Worm (Caenorhabditis elegans): ENCODE measurements around the gene unk-1.

DNA sequence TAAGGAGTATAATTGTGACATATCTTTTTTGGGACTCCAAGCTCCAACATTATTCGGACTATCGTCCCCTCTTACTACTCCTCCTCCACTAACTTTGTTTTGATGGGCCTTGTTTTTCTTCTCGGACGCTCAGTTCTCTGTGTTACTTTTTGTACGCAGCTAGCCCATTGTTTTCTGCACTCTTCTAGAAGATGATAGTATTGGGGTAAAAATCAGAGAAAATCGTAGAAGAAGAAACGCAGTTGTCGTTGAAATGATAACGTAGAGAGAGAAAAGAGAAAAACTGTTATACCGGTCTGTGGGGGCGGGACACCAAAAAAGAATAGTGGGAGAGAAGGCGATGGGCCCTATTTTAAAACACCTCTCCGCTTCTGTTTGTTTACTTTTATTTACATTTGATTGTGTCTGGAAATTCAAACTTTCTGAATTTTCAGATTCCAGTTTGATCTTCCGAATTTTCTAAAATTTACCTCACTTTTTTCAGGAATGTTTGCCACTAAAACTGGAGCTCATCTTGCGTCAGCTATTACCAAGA lies 29.2 kb upstream of the unk-1 start, which contains the start of gene F45E1.4:
- TF ChIP-seq him-1 (tag; optimal IDR thresholded peaks at IDR 0.05) (no peak), dao-5 (tag; optimal IDR thresholded peaks at IDR 0.05) (no peak)

Data from whole organism, L4/young adult.